Worm (Caenorhabditis elegans) whole organism, L3 larva: Measurements from ENCODE around the gene mfsd-6.

ENCODE experiments used
- lin-15B ChIP-seq: fragments of 150-350 bp; optimal IDR thresholded peaks from 2 replicates; lab custom pipeline; 2014; ENCODE audit warnings: missing biosample characterization, missing genetic modification characterization
- nhr-11 ChIP-seq: fragments of 150-350 bp; optimal IDR thresholded peaks from 2 replicates; lab custom pipeline; 2014; ENCODE audit warnings: missing biosample characterization, missing genetic modification characterization
- nhr-28 ChIP-seq: fragments of 150-350 bp; optimal IDR thresholded peaks from 2 replicates; lab custom pipeline; 2014; ENCODE audit warnings: missing biosample characterization, missing genetic modification characterization
- nhr-77 ChIP-seq: fragments of 150-350 bp; optimal IDR thresholded peaks from 2 replicates; lab custom pipeline; 2014; ENCODE audit warnings: missing biosample characterization, missing genetic modification characterization
- pqm-1 ChIP-seq: fragments of 150-350 bp; optimal IDR thresholded peaks from 2 replicates; lab custom pipeline; 2017; ENCODE audit warnings: missing biosample characterization, missing genetic modification characterization, inconsistent platforms

DNA sequence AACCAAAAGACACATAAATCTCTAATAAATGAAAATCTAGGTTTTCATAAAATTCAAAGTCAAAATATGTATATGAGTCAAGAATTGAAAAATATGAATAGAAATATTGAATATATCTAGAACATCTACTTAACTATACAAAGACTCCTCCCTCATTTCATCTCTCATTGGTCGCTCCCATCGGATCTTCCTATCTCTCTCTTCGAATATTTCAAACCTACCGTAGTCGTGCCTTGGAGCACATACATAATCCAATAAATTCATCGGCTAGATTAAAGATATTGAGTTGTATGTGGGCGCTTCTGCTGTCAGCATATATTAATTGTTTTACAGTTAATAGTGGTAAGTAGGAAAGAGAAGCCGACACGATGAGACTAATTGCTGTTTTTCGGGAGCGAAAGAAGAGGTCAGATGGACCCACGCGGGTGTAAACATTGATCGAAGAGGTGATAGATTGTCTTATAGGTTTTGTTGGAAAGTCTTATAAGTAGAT lies 52.2 kb downstream of the mfsd-6 start:
- no peak for TF ChIP-seq nhr-77 (tag; lab: Kevin White, UChicago)
- TF ChIP-seq nhr-11 (tag; lab: Kevin White, UChicago): no peak
- TF ChIP-seq pqm-1 (tag; lab: Kevin White, UChicago): no peak
- TF ChIP-seq nhr-28: no peak
- TF ChIP-seq lin-15B (tag; lab: Kevin White, UChicago): no peak
